Worm (Caenorhabditis elegans): ENCODE measurements around the gene F39H12.1.
A peak's percentile ranks its signal among the peaks of the same experiment; 100 is the strongest.

ce11 chrX:871020-871419 is 36.4 kb downstream of the F39H12.1 start, which contains the start of gene lgl-1:
- TF ChIP-seq drap-1 (GFP tag; optimal IDR thresholded peaks at IDR 0.05) (peak; percentile 53), pha-4 (tag; optimal IDR thresholded peaks at IDR 0.05) (peak; percentile 11), nhr-28 (tag; optimal IDR thresholded peaks at IDR 0.05) (no peak), snpc-4 (tag; optimal IDR thresholded peaks at IDR 0.05) (no peak), blmp-1 (tag; optimal IDR thresholded peaks at IDR 0.05) (no peak), flh-1 (GFP tag; optimal IDR thresholded peaks at IDR 0.05) (no peak), ztf-11 (tag; optimal IDR thresholded peaks at IDR 0.05) (no peak), nhr-237 (tag; optimal IDR thresholded peaks at IDR 0.05) (no peak), nhr-12 (tag; optimal IDR thresholded peaks at IDR 0.05) (no peak), unc-39 (tag; optimal IDR thresholded peaks at IDR 0.05) (no peak)
